Worm (Caenorhabditis elegans) whole organism, L4/young adult: ENCODE results near the gene Y116A8C.463.

Experiments
- W03F9.2 ChIP-seq: fragments of 150-350 bp; optimal IDR thresholded peaks from 2 replicates; lab custom pipeline; 2014; ENCODE audit warnings: missing biosample characterization, missing genetic modification characterization
- him-1 ChIP-seq: sonication (generic microtip); optimal IDR thresholded peaks from 2 replicates; lab custom pipeline; 2016; ENCODE audit warnings: missing genotype, missing genetic modification reagents, missing genetic modification characterization, missing compliant biosample characterization

DNA sequence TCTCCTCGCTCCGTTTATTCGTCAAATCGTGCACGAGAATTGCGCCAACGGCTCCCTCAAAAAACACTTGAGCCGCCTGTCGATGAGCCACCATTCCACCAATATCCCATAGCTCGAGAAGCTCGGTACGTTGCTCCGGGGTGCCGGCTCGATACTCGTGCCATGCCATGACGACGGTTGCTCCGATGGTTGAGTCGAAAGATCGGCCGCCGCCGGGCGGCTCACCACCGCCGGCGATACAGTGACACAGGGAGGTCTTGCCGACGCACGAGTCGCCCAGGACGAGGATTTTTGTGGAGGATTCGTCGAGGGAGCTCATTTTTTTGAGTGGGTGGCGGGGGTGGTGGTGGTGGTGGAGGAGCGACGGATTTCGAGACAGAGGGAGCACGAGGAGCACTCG, 16.5 kb downstream of the Y116A8C.463 start:
- TF ChIP-seq him-1 (no peak), W03F9.2 (tag; lab: Kevin White, UChicago) (no peak)
